Fruit fly (Drosophila melanogaster): Measurements from ENCODE around the gene CG5805.

DNA sequence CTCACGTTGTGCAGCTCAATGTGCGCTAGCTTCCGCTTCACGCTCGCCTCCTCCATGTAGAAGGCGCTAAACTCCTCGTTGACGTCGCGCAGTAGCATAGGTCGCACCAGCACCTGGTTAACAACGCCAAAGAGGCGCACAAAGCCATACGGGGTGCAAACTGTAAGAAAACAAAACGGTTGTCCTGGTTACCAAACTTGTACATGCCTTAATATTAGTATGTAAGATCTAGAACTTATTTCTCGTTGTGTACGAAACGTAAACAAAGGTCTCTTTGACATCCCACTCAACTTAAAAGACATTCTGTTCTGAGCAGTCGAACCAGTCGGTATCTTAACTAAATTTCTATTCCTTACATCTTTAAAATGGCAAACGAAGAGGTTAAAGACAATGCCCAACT lies 20.1 kb upstream of the CG5805 start, which contains the start of gene CG6980:
- no peak for TF ChIP-seq CG5204 (GFP tag; optimal IDR thresholded peaks at IDR 0.05)
- no peak for TF ChIP-seq CG11617 (GFP tag; optimal IDR thresholded peaks at IDR 0.05)
- TF ChIP-seq CG12768 (GFP tag; optimal IDR thresholded peaks at IDR 0.05) = no peak
- TF ChIP-seq cnc (optimal IDR thresholded peaks at IDR 0.05) = no peak
